Fruit fly (Drosophila melanogaster): ENCODE results near the gene qin.

qin gene

DNA sequence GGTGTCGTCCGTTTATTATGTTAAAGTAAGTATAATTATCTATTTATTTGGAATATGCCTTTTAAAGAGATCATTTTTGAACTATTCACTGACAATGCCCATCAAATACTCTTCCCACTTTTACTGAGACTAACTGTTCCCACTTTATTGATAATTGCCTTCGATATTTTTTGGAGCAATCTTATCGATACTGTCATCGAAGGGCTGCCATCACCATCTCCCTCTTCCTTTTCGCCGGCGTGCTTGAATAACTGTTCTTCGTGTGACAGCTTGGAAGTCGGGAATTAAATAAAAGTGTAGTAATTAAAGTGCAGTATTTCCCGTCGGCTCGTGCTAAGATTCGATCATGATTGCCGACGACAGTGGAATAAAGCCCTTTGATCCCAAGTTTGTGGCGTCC, at the start of gene qin (continued):
- TF ChIP-seq nerfin-1 (tag; optimal IDR thresholded peaks at IDR 0.05) (no peak), ems (GFP tag; optimal IDR thresholded peaks at IDR 0.05) (no peak), scrt (GFP tag; optimal IDR thresholded peaks at IDR 0.05) (no peak), cg (GFP tag; optimal IDR thresholded peaks at IDR 0.05) (no peak), amos (GFP tag; IDR thresholded peaks at IDR 0.05; ENCODE audit: partially characterized antibody) (peak; percentile 50; the same call in 1 of the 2 replicates), unc-4 (GFP tag; IDR thresholded peaks at IDR 0.05; ENCODE audit: partially characterized antibody) (no peak), trem (tag; optimal IDR thresholded peaks at IDR 0.05) (no peak), sna (GFP tag; IDR thresholded peaks at IDR 0.05; ENCODE audit: partially characterized antibody) (peak; percentile 42; the same call in 1 of the 2 replicates), Nf-YA (GFP tag; IDR thresholded peaks at IDR 0.05) (no peak), gcm (GFP tag; optimal IDR thresholded peaks at IDR 0.05) (no peak), Opbp (GFP tag; IDR thresholded peaks at IDR 0.05; ENCODE audit: partially characterized antibody) (no peak)

DNA sequence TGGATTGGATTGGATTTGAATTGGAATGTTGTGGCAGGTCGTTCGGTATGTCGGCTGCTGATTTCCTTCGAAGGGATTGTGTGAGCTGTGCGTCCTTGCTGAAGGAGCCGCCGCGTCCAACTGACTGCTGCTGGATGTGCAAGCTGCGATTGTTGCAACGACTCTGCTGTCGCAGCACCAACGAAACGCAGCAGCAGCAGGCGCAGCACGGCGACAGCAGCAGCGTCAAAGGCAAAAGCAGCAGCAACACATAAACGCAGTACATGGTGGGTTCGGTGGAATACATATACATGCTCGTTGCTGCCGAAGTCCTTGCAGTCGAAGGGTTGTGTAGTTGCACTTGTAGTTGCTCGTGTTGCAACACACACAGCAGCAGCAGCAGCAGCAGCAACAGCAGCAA, 45.3 kb upstream of the qin start, which contains the start of gene fru:
TSS of gene fru (minus strand) at position 101 of the 400 bp plus-strand sequence.
- TF ChIP-seq CG1603 (tag; optimal IDR thresholded peaks at IDR 0.05) (no peak), CG12104 (GFP tag; optimal IDR thresholded peaks at IDR 0.05) (no peak)

DNA sequence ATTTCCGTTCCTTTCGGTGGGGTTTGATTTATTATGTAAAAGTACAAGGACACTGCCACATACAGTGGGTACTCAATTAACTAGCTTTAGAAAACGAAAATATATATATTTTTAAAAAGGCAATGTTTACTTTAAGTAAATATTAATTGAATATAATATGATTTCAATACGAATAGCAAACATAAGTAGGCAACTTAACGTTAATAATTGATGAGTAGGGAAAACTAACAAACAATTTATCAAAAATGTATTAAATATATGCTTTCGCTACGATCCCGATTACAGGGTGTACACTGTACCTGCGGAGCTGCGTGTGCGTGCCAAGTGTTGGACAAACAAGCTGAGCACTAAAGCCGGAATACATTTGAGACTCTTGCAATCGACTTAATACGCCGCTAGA, 44.7 kb upstream of the qin start:
- TF ChIP-seq crc (GFP tag; optimal IDR thresholded peaks at IDR 0.05) (no peak), CG12659 (GFP tag; optimal IDR thresholded peaks at IDR 0.05) (no peak), Ravus (GFP tag; IDR thresholded peaks at IDR 0.05) (no peak), CG8281 (tag; optimal IDR thresholded peaks at IDR 0.05) (no peak), CG14710 (tag; optimal IDR thresholded peaks at IDR 0.05) (no peak), stwl (tag; optimal IDR thresholded peaks at IDR 0.05) (no peak), ATbp (GFP tag; optimal IDR thresholded peaks at IDR 0.05) (no peak), CG9609 (GFP tag; optimal IDR thresholded peaks at IDR 0.05) (no peak)

DNA sequence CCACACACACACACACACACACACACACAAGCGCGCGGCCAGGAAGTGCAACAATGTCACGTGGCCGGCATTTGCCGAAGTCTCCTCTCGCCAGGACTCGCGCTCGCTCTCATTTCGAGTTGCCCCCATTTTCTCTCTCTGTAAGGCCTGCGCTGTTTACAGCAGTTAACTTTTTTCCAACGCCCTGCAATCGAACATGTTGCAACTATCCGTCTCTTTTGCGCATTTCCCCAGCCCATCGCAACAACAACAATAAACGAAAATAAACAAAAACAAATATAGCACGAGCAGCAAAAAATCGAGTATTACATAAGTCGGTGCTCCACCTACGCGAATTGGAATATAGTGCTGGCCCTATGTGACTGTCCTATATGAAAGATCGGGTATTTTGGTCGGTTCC, 43.9 kb upstream of the qin start:
- TF ChIP-seq Ets65A (GFP tag) = peak; percentile 13
- no peak for TF ChIP-seq CrebB (tag; optimal IDR thresholded peaks at IDR 0.05)
- TF ChIP-seq Mrtf (GFP tag; IDR thresholded peaks at IDR 0.05) = 0 out of 3 replicates have a peak, but pooled peaks have one; percentile 10
- peak; percentile 95 for TF ChIP-seq CG5180 (GFP tag; optimal IDR thresholded peaks at IDR 0.05)
- peak; percentile 12 for TF ChIP-seq zf30C (GFP tag; optimal IDR thresholded peaks at IDR 0.05)
- TF ChIP-seq Hr51 (GFP tag; optimal IDR thresholded peaks at IDR 0.05) = no peak

DNA sequence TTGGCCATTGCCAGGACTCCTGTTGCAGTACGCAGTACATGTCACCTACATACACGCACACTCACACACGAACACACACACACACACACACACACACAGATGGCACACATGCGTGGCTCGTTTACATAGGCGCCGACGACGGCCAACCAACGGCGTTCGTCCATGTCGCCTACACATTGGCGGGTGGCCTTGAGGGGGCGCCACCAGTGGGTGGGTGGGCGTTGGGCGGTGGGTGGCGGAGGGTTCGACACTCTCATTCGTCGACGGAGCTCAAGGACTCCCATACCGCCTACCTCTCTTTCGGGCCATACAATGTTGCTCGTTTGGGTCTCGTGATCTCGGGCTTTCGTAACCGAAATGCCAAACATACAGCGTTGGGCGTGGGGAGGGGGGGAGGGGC, 42.0 kb upstream of the qin start:
- TF ChIP-seq Nf-YC (tag; optimal IDR thresholded peaks at IDR 0.05) = peak; percentile 83
- peak; percentile 74 for TF ChIP-seq Nf-YB (GFP tag; optimal IDR thresholded peaks at IDR 0.05)
- TF ChIP-seq mld (GFP tag; IDR thresholded peaks at IDR 0.05; ENCODE audit: partially characterized antibody) = no peak
- TF ChIP-seq hbn (GFP tag; IDR thresholded peaks at IDR 0.05; ENCODE audit: partially characterized antibody) = no peak
- TF ChIP-seq p53 (GFP tag; optimal IDR thresholded peaks at IDR 0.05) = no peak
- TF ChIP-seq CG14667 (GFP tag; IDR thresholded peaks at IDR 0.05) = no peak
- no peak for TF ChIP-seq CG1832 (GFP tag; optimal IDR thresholded peaks at IDR 0.05)
- TF ChIP-seq CG6765 (GFP tag; optimal IDR thresholded peaks at IDR 0.05) = no peak
- peak; percentile 69 for TF ChIP-seq CG5180 (GFP tag; optimal IDR thresholded peaks at IDR 0.05)
- TF ChIP-seq dmrt99B (tag; optimal IDR thresholded peaks at IDR 0.05) = no peak

All from whole organism, embryonic.